Worm (Caenorhabditis elegans) whole organism, L2 larva: ENCODE measurements around the gene Y76B12C.9.
"Not testable (repeated sequence)": the region's sequence is repeated elsewhere in the genome, so short reads cannot be mapped to it uniquely, and the experiment has no call there.

Experiments used
- C34F6.9 ChIP-seq: fragments of 150-350 bp; optimal IDR thresholded peaks from 2 replicates; lab custom pipeline; 2014; ENCODE audit warnings: missing biosample characterization, missing genetic modification characterization
- F13H6.1 ChIP-seq: sonication (generic microtip); optimal IDR thresholded peaks from 2 replicates; lab custom pipeline; 2016; ENCODE audit warnings: missing genetic modification characterization, missing compliant biosample characterization
- R02D3.7 ChIP-seq: fragments of 150-350 bp; optimal IDR thresholded peaks from 2 replicates; lab custom pipeline; 2014; ENCODE audit warnings: missing biosample characterization, missing genetic modification characterization
- Y55F3AM.14 ChIP-seq: fragments of 200-800 bp; sonication (Bioruptor generic); optimal IDR thresholded peaks from 2 replicates; lab custom pipeline; 2018; ENCODE audit warnings: mild to moderate bottlenecking, missing genetic modification characterization, missing compliant biosample characterization
- aly-2 ChIP-seq: fragments of 150-350 bp; optimal IDR thresholded peaks from 2 replicates; lab custom pipeline; 2014; ENCODE audit warnings: missing biosample characterization, missing genetic modification characterization
- ama-1 ChIP-seq: fragments of 150-350 bp; optimal IDR thresholded peaks from 2 replicates; lab custom pipeline; 2018; ENCODE audit warnings: inconsistent platforms
- blmp-1 ChIP-seq: sonication (generic microtip); optimal IDR thresholded peaks from 2 replicates; lab custom pipeline; 2017; ENCODE audit warnings: missing genetic modification characterization, mild to moderate bottlenecking, missing compliant biosample characterization, antibody characterized with exemption, moderate library complexity; ENCODE audit not compliant: insufficient read depth
- ceh-16 ChIP-seq: fragments of 150-350 bp; optimal IDR thresholded peaks from 2 replicates; lab custom pipeline; 2014; ENCODE audit warnings: missing biosample characterization, missing genetic modification characterization
- ceh-82 ChIP-seq: fragments of 150-350 bp; optimal IDR thresholded peaks from 2 replicates; lab custom pipeline; 2014; ENCODE audit warnings: missing biosample characterization, missing genetic modification characterization
- crh-2 ChIP-seq: sonication (generic microtip); optimal IDR thresholded peaks from 2 replicates; lab custom pipeline; 2017; ENCODE audit warnings: missing biosample characterization, missing genetic modification characterization
- dmd-4 ChIP-seq: sonication (generic microtip); optimal IDR thresholded peaks from 2 replicates; lab custom pipeline; 2017; ENCODE audit warnings: missing biosample characterization, missing genetic modification characterization
- egl-27 ChIP-seq: sonication (generic microtip); optimal IDR thresholded peaks from 3 replicates; lab custom pipeline; 2017; ENCODE audit warnings: missing biosample characterization, missing genetic modification reagents, missing genetic modification characterization
- elt-1 ChIP-seq: fragments of 150-350 bp; optimal IDR thresholded peaks from 2 replicates; lab custom pipeline; 2014; ENCODE audit warnings: missing biosample characterization, missing genetic modification characterization
- fos-1 ChIP-seq: fragments of 150-350 bp; optimal IDR thresholded peaks from 2 replicates; lab custom pipeline; 2014; ENCODE audit warnings: missing biosample characterization, missing genetic modification characterization
- gmeb-1 ChIP-seq: fragments of 150-350 bp; optimal IDR thresholded peaks from 2 replicates; lab custom pipeline; 2014; ENCODE audit warnings: missing biosample characterization, missing genetic modification characterization
- lin-13 ChIP-seq: fragments of 150-350 bp; optimal IDR thresholded peaks from 2 replicates; lab custom pipeline; 2014; ENCODE audit warnings: missing biosample characterization, missing genetic modification reagents, missing genetic modification characterization
- lin-39 ChIP-seq: fragments of 150-350 bp; optimal IDR thresholded peaks from 2 replicates; lab custom pipeline; 2014; ENCODE audit warnings: missing biosample characterization, missing genetic modification reagents, missing genetic modification characterization
- lsy-2 ChIP-seq, 2 experiments: fragments of 150-350 bp in 1 of 2; sonication (generic microtip) in 1 of 2; optimal IDR thresholded peaks; 2 replicates each; lab custom pipeline; 2014 to 2017; ENCODE audit warnings: missing biosample characterization in 2 of 2, missing genetic modification characterization in 2 of 2
- mab-5 ChIP-seq: fragments of 150-350 bp; optimal IDR thresholded peaks from 2 replicates; lab custom pipeline; 2014; ENCODE audit warnings: missing biosample characterization, missing genetic modification characterization
- mbf-1 ChIP-seq: sonication (generic microtip); optimal IDR thresholded peaks from 2 replicates; lab custom pipeline; 2017; ENCODE audit warnings: missing biosample characterization, missing genetic modification characterization
- mdl-1 ChIP-seq, 2 experiments: fragments of 150-350 bp in 1 of 2; sonication (generic microtip) in 1 of 2; optimal IDR thresholded peaks; 2 replicates each; lab custom pipeline; 2017; ENCODE audit warnings: missing biosample characterization in 2 of 2, missing genetic modification characterization in 2 of 2
- nhr-10 ChIP-seq: sonication (generic microtip); optimal IDR thresholded peaks from 2 replicates; lab custom pipeline; 2017; ENCODE audit warnings: missing biosample characterization, missing genetic modification characterization
- nhr-11 ChIP-seq: fragments of 150-350 bp; optimal IDR thresholded peaks from 2 replicates; lab custom pipeline; 2014; ENCODE audit warnings: missing biosample characterization, missing genetic modification characterization
- nhr-12 ChIP-seq: fragments of 150-350 bp; optimal IDR thresholded peaks from 2 replicates; lab custom pipeline; 2014; ENCODE audit warnings: missing biosample characterization, missing genetic modification characterization
- nhr-129 ChIP-seq: fragments of 150-350 bp; optimal IDR thresholded peaks from 2 replicates; lab custom pipeline; 2014; ENCODE audit warnings: missing biosample characterization, missing genetic modification characterization
- nhr-21 ChIP-seq: fragments of 150-350 bp; optimal IDR thresholded peaks from 2 replicates; lab custom pipeline; 2014; ENCODE audit warnings: missing biosample characterization, missing genetic modification characterization
- nhr-23 ChIP-seq: fragments of 150-350 bp; optimal IDR thresholded peaks from 2 replicates; lab custom pipeline; 2014; ENCODE audit warnings: missing biosample characterization, missing genetic modification reagents, missing genetic modification characterization
- nhr-237 ChIP-seq: fragments of 150-350 bp; optimal IDR thresholded peaks from 2 replicates; lab custom pipeline; 2014; ENCODE audit warnings: missing biosample characterization, missing genetic modification characterization
- nhr-25 ChIP-seq: fragments of 150-350 bp; sonication (generic microtip); optimal IDR thresholded peaks from 3 replicates; lab custom pipeline; 2014; ENCODE audit warnings: missing biosample characterization, missing genetic modification characterization
- nhr-6 ChIP-seq: fragments of 150-350 bp; optimal IDR thresholded peaks from 2 replicates; lab custom pipeline; 2014; ENCODE audit warnings: missing biosample characterization, missing genetic modification characterization
- nhr-77 ChIP-seq: fragments of 150-350 bp; optimal IDR thresholded peaks from 2 replicates; lab custom pipeline; 2014; ENCODE audit warnings: missing biosample characterization, missing genetic modification characterization
- sem-4 ChIP-seq: fragments of 150-350 bp; optimal IDR thresholded peaks from 2 replicates; lab custom pipeline; 2014; ENCODE audit warnings: missing biosample characterization, missing genetic modification reagents, missing genetic modification characterization
- sma-3 ChIP-seq: sonication (generic microtip); optimal IDR thresholded peaks from 2 replicates; lab custom pipeline; 2016; ENCODE audit warnings: missing genetic modification reagents, missing genetic modification characterization, missing compliant biosample characterization
- sma-9 ChIP-seq, 2 experiments: fragments of 150-350 bp in 1 of 2; sonication (generic microtip) in 1 of 2; optimal IDR thresholded peaks; 2 replicates each; lab custom pipeline; 2014 to 2016; ENCODE audit warnings: missing genetic modification characterization in 2 of 2, mild to moderate bottlenecking in 1 of 2, missing biosample characterization in 1 of 2, missing compliant biosample characterization in 1 of 2, missing genetic modification reagents in 1 of 2, moderate library complexity in 1 of 2
- unc-39 ChIP-seq: fragments of 150-350 bp; optimal IDR thresholded peaks from 2 replicates; lab custom pipeline; 2014; ENCODE audit warnings: missing biosample characterization, missing genetic modification characterization
- unc-55 ChIP-seq: fragments of 150-350 bp; sonication (generic microtip); optimal IDR thresholded peaks from 3 replicates; lab custom pipeline; 2014; ENCODE audit warnings: missing biosample characterization, missing genetic modification reagents, missing genetic modification characterization
- unc-62 ChIP-seq: fragments of 150-350 bp; optimal IDR thresholded peaks from 2 replicates; lab custom pipeline; 2014; ENCODE audit warnings: missing biosample characterization, missing genetic modification reagents, missing genetic modification characterization
- zag-1 ChIP-seq: fragments of 150-350 bp; optimal IDR thresholded peaks from 2 replicates; lab custom pipeline; 2014; ENCODE audit warnings: missing biosample characterization, missing genetic modification characterization
- ztf-1 ChIP-seq: fragments of 200-800 bp; sonication (Bioruptor generic); conservative IDR thresholded peaks from 2 replicates; pipeline ENCODE4 v1.3.6; 2022; ENCODE audit warnings: missing genetic modification characterization, missing compliant biosample characterization
- ztf-11 ChIP-seq: sonication (generic microtip); optimal IDR thresholded peaks from 2 replicates; lab custom pipeline; 2017; ENCODE audit warnings: missing biosample characterization, missing genetic modification characterization
- ztf-4 ChIP-seq: fragments of 150-350 bp; optimal IDR thresholded peaks from 2 replicates; lab custom pipeline; 2014; ENCODE audit warnings: missing biosample characterization, missing genetic modification characterization

Y76B12C.9 gene

DNA sequence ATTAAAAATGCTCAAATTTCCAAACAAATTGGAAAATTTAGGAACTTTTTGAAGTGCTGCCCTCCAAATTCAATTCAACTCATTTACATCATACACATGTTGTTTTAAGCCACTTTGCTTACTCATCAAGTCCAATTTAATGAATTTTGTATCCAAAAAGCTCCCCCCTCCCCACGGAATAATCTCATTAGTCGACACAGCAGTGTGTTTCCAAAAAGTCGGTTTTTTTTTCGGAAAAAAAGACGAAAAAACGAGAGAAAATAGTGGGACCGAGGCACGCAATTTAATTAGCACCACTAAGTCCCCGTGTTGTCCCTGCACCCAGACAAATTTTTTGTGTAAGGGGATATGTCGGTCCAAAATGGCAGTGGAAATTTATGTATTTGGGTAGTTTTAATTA, 15.5 kb upstream of the Y76B12C.9 start (continued):
- TF ChIP-seq fos-1 (tag; lab: Kevin White, UChicago) (no peak), nhr-237 (tag; lab: Kevin White, UChicago) (no peak)

DNA sequence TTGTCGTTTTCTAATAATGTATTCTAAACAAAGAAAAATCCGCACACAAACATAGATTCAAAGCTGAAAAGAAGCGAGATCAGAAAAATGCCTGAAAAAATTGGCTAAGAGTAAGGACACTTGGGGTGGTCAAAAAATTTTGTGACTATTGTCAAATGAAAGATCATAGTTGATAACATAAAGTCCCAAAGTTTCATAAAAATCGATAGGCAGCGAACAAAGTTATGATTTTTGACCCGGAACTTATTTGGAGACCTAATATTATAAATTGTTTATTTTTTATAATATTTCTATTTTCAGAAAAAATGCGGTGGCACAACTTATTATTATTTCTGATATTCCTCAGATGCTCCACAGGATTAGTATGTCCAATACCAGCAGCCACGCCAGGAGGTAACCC, 14.3 kb upstream of the Y76B12C.9 start, which contains the start of gene R05C11.4:
Gene R05C11.4, plus strand, starts transcription at position 301 of the 400 bp plus-strand sequence.
- not testable (repeated sequence) for TF ChIP-seq unc-55 (GFP tag; lab: Kevin White, UChicago); sma-9 (GFP tag; optimal IDR thresholded peaks at IDR 0.05; lab: Kevin White, UChicago); sma-9 (tag; optimal IDR thresholded peaks at IDR 0.05; lab: Kevin White, UChicago); nhr-21 (tag; lab: Kevin White, UChicago)

DNA sequence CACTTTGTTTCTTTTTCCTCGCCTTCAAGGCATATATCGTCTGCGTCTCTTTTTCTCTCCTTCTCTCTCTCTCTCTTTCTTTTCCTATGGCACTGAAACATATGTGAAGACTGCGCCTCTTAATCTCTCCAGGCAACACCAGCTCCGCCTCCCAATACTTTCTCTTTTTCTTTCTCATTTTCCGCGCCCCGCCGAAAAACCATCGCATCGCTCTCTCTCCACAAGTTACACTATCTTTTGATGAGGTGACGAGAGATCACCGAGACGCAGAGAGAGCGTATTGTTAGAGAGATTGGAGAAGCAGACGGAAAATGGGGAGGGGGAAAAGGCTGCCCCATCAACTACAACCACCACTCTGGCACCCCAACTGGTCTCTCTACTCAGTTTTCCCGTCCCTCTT, 12.0 kb upstream of the Y76B12C.9 start:
- TF ChIP-seq nhr-23 (tag; lab: Kevin White, UChicago) (no peak), ztf-4 (tag; lab: Kevin White, UChicago) (peak; percentile 60), nhr-11 (tag; lab: Kevin White, UChicago) (peak; percentile 12), lin-39 (tag; lab: Kevin White, UChicago) (no peak), sma-9 (GFP tag; optimal IDR thresholded peaks at IDR 0.05; lab: Kevin White, UChicago) (peak; percentile 86), sma-9 (tag; optimal IDR thresholded peaks at IDR 0.05; lab: Kevin White, UChicago) (no peak), nhr-21 (tag; lab: Kevin White, UChicago) (peak; percentile 61), unc-39 (tag; lab: Kevin White, UChicago) (no peak), Y55F3AM.14 (GFP tag; lab: Kevin White, UChicago) (peak; percentile 62), R02D3.7 (no peak), gmeb-1 (tag; lab: Kevin White, UChicago) (no peak), mdl-1 (tag; optimal IDR thresholded peaks at IDR 0.05; lab: Kevin White, UChicago) (peak in 1 of 2 experiments; percentile 64), zag-1 (tag; lab: Kevin White, UChicago) (peak; percentile 91), nhr-12 (tag; lab: Kevin White, UChicago) (no peak), unc-62 (GFP tag; lab: Kevin White, UChicago) (peak; percentile 24), sem-4 (tag; lab: Kevin White, UChicago) (peak; percentile 81), nhr-129 (tag; lab: Kevin White, UChicago) (peak; percentile 90), C34F6.9 (tag; lab: Kevin White, UChicago) (peak; percentile 90), dmd-4 (tag; lab: Kevin White, UChicago) (peak; percentile 56), fos-1 (tag; lab: Kevin White, UChicago) (peak; percentile 76), nhr-77 (tag; lab: Kevin White, UChicago) (no peak), nhr-25 (tag; lab: Kevin White, UChicago) (peak; percentile 67), crh-2 (tag; lab: Kevin White, UChicago) (peak; percentile 89), F13H6.1 (tag; lab: Kevin White, UChicago) (peak; percentile 93), mbf-1 (tag; lab: Kevin White, UChicago) (no peak), nhr-6 (tag; lab: Kevin White, UChicago) (peak; percentile 75), elt-1 (tag; lab: Kevin White, UChicago) (no peak), egl-27 (tag; lab: Kevin White, UChicago) (peak; percentile 75), ceh-16 (tag; lab: Kevin White, UChicago) (no peak), lin-13 (GFP tag; lab: Kevin White, UChicago) (peak; percentile 82), ceh-82 (tag; lab: Kevin White, UChicago) (no peak), ama-1 (peak; percentile 41), nhr-10 (tag; lab: Kevin White, UChicago) (no peak), ztf-11 (no peak), blmp-1 (tag; lab: Kevin White, UChicago) (peak; percentile 95), ztf-1 (GFP tag; lab: Robert Waterston, UW) (no peak), sma-3 (peak; percentile 60), mab-5 (tag; lab: Kevin White, UChicago) (peak; percentile 85), lsy-2 (tag; optimal IDR thresholded peaks at IDR 0.05; lab: Kevin White, UChicago) (peak; percentile 46 to 85), unc-55 (GFP tag; lab: Kevin White, UChicago) (peak; percentile 87), aly-2 (tag; lab: Kevin White, UChicago) (no peak)
